Worm (Caenorhabditis elegans): Measurements from ENCODE around the gene W06E11.1.

Gene W06E11.1

ce11 chrIII:641759-642158 lies at the start of gene W06E11.1:
Gene W06E11.1, plus strand, starts transcription at chrIII:642059.
- no peak for TF ChIP-seq unc-62 (GFP tag; optimal IDR thresholded peaks at IDR 0.05)

DNA sequence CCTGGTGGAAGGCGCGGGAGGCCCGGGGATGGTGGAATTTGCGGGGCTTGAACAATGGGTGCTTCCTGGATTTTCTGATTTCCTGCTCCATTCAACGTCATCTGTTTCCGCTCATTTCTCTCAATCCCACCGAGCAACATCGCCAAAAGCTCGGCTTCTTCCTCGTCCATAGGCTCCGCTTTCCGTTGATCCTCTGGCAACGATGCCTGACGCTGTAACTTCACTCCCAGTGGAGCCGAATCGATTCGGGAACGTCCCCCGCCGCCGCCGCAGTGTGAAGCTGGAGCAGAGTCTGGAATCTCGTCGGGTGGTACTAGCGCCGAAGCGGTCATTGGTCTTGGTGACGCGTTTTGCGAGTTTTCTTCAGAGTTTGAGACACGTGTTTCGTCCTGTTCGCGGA lies 46.4 kb upstream of the W06E11.1 start:
- no peak for TF ChIP-seq unc-62 (GFP tag; optimal IDR thresholded peaks at IDR 0.05)

ce11 chrIII:598168-598567 lies 43.7 kb upstream of the W06E11.1 start:
- no peak for TF ChIP-seq unc-62 (GFP tag; optimal IDR thresholded peaks at IDR 0.05)

- no peak for TF ChIP-seq unc-62 (GFP tag; optimal IDR thresholded peaks at IDR 0.05)
Observed at ce11 chrIII:598687-599086, 43.2 kb upstream of the W06E11.1 start, which contains the start of gene Y55B1AR.2. Gene Y55B1AR.2, minus strand, starts transcription at chrIII:598787.

ce11 chrIII:599279-599678 lies 42.6 kb upstream of the W06E11.1 start:
- no peak for TF ChIP-seq unc-62 (GFP tag; optimal IDR thresholded peaks at IDR 0.05)

DNA sequence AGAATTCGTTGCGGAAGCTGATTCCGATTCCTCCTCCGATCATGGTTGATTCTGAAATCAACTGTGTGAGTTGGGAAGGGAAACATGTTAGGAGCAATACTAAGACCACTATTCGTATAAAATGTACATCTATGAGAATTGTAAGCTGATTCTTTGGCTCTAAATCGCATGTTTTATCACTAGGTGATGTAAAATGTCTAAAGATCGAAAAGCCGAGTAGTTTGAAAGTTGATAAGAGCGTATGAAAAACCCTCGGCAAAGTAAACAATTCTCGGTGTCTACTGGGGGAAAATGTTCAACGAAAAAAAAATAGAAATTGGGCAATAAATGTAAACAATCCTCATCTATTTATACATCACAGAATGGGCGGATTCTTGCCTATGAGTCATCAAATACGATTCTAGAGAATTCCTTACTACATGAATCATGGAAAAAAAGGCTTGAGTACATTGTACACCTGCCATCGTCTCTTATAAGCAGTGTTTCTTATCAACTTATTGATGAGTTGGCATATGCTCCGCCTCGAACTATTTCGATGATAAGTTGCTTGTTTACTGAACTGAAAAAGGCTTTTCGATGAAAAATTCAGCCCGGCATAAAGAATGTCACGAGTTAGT lies 41.4 kb upstream of the W06E11.1 start, which contains the start of gene lec-6:
Gene lec-6, minus strand, starts transcription at position 51 of the 617 bp plus-strand sequence.
- TF ChIP-seq unc-62 (GFP tag; optimal IDR thresholded peaks at IDR 0.05) = no peak

DNA sequence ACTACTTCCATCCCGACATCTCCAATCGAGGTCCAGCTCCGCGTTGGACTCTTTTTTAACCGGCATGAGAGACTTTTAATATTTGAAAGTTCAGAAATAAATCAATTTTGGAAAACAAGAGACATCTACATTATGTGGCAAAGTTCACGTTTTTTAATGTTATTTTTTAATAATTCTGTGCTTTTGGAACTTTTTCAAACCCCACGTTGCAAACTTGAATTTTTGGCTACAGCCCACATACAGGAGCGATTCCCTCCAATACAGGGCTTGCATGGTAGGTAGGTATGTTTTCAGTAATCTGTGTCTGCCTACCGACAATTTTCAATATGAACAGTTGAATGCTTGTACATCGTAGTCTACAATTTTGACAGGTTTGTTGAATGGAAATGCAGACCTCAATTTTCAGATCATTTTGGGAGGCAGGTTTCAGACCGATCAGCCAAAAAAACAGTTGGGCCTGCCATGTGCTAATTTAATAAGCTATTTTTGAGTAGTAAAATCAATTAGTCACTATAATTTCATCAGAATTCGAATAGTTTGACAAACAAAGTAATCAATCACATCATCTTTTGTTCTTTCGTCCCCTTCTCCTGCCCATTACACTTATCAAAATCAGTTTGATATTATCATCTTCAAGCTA lies 36.3 kb upstream of the W06E11.1 start, which contains the start of the genes Y55B1AR.4 and ttr-7:
Gene Y55B1AR.4, minus strand, starts transcription at position 101 of the 640 bp plus-strand sequence.
Gene ttr-7, plus strand, starts transcription at position 590 of the 640 bp plus-strand sequence.
- no peak for TF ChIP-seq unc-62 (GFP tag; optimal IDR thresholded peaks at IDR 0.05)

DNA sequence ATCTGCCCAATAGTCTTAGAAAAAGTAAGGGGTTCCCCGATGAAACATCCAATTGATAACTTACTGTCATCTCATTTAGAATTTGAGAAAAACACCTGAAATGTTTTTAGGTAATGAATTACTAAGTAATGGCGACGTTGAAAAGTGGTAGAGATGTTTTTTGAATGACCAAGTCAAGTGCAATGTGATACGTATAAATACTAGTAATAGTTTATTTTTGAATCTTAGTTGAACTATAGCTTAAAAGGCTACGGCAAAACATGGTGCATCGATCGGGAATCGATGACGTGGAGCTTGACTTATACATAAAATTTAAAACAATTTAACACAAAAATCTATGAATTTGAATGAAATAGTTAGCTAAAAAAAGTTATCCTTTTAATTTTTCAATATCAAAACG lies 32.3 kb upstream of the W06E11.1 start, which contains the start of gene best-17:
Gene best-17, minus strand, starts transcription at position 101 of the 400 bp plus-strand sequence.
- TF ChIP-seq unc-62 (GFP tag; optimal IDR thresholded peaks at IDR 0.05) = no peak

DNA sequence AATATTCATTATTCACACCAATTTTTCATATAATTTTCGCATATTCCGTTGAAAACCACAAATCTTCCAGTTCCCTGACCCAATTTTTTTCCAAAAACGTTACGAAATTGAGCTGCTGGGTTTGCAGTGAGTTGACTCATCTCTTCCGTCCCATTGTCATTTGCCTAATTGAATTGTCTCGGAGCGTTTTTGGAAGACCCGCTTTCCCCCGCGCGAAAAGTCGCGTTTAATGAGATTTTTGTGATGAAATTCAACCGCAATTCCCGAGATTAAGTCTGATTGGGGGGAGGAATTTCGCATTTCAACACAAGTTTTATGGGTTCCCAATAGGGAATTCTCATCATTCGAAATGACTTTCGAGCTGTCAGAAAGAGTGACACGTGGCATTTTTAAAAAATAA lies 30.0 kb upstream of the W06E11.1 start:
- TF ChIP-seq unc-62 (GFP tag; optimal IDR thresholded peaks at IDR 0.05) = no peak

DNA sequence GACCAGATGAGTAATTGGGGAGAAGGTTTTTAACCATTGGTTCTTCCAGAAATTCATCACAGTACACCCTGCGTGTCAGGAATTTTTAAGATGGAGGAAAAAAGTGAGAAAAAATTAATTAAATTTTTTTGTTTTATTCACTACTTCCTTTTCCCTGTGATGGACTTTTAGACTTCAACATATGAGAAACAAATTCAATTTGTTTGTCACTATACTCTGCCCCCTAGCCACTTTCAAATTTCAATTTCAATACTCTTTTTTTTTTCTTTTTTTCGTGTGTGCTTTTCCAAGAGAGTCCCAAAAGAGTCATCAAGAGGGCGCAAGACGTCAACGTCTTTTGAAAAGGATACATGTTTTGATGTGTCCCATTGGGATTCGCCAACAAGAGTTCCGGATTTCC lies 29.1 kb upstream of the W06E11.1 start:
- TF ChIP-seq unc-62 (GFP tag; optimal IDR thresholded peaks at IDR 0.05) = no peak

DNA sequence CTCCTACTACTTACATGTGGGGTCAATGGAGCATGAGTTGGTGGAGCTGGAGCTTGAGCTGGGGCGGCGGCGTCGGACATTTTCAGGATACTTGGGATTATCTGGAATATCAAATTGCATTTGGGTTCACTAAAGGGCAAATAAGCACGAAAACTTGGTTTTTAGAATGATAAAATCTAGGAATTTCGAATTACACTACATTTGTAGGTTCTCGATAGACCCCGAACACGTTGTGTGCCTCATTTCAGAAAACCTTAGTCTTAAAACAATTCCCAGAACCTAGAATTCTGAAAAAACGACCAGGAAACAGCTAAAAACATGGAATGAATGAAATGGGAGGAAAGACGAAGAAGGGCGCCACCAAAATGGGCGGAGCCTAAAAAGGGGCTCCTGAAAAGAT lies 27.4 kb upstream of the W06E11.1 start, which contains the start of gene T19C3.3:
Gene T19C3.3, minus strand, starts transcription at position 101 of the 400 bp plus-strand sequence.
- TF ChIP-seq unc-62 (GFP tag; optimal IDR thresholded peaks at IDR 0.05) = no peak

DNA sequence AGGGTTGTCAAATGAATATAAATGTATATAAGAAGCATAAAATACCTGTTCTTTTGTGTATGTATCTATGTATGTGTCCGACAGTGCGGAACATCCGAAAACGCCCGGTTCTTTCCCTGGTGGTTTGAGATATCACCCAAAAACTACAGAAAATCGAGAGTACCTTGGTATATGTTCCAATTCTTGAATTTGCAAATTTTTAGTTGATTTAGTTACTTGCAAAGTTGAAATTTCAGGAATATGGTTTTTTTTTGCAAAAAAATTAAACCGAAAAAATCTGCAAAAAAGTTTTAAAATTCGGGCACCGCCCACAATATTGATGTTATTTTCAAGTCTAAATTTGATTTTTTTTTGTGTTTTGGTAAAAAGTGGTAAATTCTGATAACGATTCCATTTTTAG lies 24.4 kb upstream of the W06E11.1 start, which contains the start of gene T19C3.2:
Gene T19C3.2, minus strand, starts transcription at position 101 of the 400 bp plus-strand sequence.
- TF ChIP-seq unc-62 (GFP tag; optimal IDR thresholded peaks at IDR 0.05) = no peak

DNA sequence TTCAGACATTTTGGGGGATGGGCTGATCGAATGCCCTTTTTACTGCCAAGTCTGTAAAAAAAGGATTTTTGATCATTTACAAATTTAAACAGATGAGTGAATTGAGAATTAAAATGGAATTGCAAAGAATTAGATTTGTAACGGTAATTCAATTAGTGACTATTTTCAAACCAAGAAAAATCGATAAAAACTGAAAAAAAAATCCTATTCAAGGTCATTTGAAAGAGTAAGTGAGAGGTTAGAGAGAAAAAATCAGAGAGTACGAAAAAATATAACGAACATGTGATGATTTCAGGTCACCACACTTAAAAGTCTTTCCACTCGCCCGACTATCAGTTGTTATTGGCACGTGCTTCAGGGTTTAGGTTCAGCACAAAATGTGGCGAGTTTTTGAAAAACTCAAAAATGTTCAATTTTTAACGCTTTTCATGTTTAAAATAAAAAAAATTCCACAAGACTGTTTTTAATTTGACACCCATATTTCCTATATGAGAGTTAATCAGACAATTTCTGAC lies 21.6 kb upstream of the W06E11.1 start, which contains the start of gene T19C3.4:
Gene T19C3.4, minus strand, starts transcription at position 51 of the 515 bp plus-strand sequence.
- no peak for TF ChIP-seq unc-62 (GFP tag; optimal IDR thresholded peaks at IDR 0.05)

ce11 chrIII:623754-624153 lies 18.1 kb upstream of the W06E11.1 start:
- TF ChIP-seq unc-62 (GFP tag; optimal IDR thresholded peaks at IDR 0.05) = no peak

DNA sequence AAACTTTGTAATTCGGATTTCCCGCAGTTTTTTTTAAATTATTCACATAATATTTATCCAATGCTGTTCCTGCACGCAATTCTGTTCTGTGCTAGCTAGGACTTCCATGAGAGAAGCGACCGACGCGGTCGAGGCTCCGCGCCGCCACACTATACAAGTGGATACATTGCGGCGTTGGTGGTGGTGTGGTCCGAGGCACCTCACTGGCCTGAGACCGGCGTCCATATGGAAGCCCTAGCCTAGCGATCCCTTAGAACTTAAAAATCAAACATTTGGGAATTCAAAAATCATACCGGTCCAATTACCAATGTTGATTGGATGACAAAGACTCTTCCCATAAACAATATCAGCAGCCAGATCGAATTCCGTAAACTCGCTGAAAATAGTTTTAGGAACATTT lies 15.8 kb upstream of the W06E11.1 start:
- no peak for TF ChIP-seq unc-62 (GFP tag; optimal IDR thresholded peaks at IDR 0.05)

DNA sequence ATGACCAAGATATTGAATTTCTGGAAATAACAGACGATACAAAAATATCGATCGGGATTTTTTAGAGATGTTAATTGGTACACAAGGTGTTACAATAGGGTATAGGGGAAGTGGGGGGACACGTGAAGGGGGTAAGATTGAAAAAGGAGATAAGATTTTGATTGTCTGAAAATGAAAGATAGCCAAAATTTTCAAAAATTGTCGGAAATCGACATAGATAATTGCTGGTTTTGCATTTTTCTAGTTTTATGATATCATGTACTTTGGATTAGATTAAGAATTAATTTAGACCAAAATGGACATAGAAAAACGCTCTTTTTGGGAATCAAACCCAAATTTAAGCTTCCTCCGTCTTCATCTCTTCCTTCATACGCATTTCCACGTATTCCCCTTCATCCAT lies 14.0 kb upstream of the W06E11.1 start, which contains the start of gene T19C3.5:
Gene T19C3.5, minus strand, starts transcription at position 101 of the 400 bp plus-strand sequence.
- no peak for TF ChIP-seq unc-62 (GFP tag; optimal IDR thresholded peaks at IDR 0.05)

Measured in whole organism, dauer.